Worm (Caenorhabditis elegans) whole organism, L1 larva: ENCODE data around the gene F54E2.5.

Experiments
- C34B4.2 ChIP-seq: sonication (generic microtip); optimal IDR thresholded peaks from 2 replicates; lab custom pipeline; 2017; ENCODE audit warnings: mild to moderate bottlenecking, missing genetic modification characterization, missing compliant biosample characterization
- egl-27 ChIP-seq, 2 experiments: fragments of 150-350 bp in 1 of 2; sonication (generic microtip); optimal IDR thresholded peaks; 3 replicates each; lab custom pipeline; 2017 to 2018; ENCODE audit warnings: missing biosample characterization in 2 of 2, missing genetic modification characterization in 2 of 2, missing genetic modification reagents in 2 of 2
- fos-1 ChIP-seq: fragments of 150-350 bp; optimal IDR thresholded peaks from 2 replicates; lab custom pipeline; 2014; ENCODE audit warnings: missing biosample characterization, missing genetic modification characterization
- hlh-4 ChIP-seq: sonication (generic microtip); optimal IDR thresholded peaks from 2 replicates; lab custom pipeline; 2016; ENCODE audit warnings: mild to moderate bottlenecking, missing genetic modification characterization, missing compliant biosample characterization
- lsy-2 ChIP-seq, 2 experiments: fragments of 150-350 bp; optimal IDR thresholded peaks; 2 replicates each; lab custom pipeline; 2014; ENCODE audit warnings: missing biosample characterization in 2 of 2, missing genetic modification characterization in 2 of 2
- nhr-237 ChIP-seq: fragments of 150-350 bp; optimal IDR thresholded peaks from 2 replicates; lab custom pipeline; 2014; ENCODE audit warnings: missing biosample characterization, missing genetic modification characterization
- nhr-76 ChIP-seq: sonication (generic microtip); optimal IDR thresholded peaks from 2 replicates; lab custom pipeline; 2017; ENCODE audit warnings: missing biosample characterization, missing genetic modification characterization
- rnt-1 ChIP-seq: sonication (generic microtip); optimal IDR thresholded peaks from 2 replicates; lab custom pipeline; 2016; ENCODE audit warnings: mild to moderate bottlenecking, missing genetic modification characterization, moderate library complexity, missing compliant biosample characterization
- tbx-2 ChIP-seq: sonication (generic microtip); optimal IDR thresholded peaks from 2 replicates; lab custom pipeline; 2016; ENCODE audit warnings: missing genetic modification characterization, missing compliant biosample characterization
- ztf-11 ChIP-seq, 2 experiments: sonication (generic microtip); optimal IDR thresholded peaks; 2 replicates each; lab custom pipeline; 2016 to 2017; ENCODE audit warnings: missing genetic modification characterization in 2 of 2, missing biosample characterization in 1 of 2, missing compliant biosample characterization in 1 of 2

- TF ChIP-seq fos-1 (tag; lab: Kevin White, UChicago) (no peak), rnt-1 (tag; lab: Kevin White, UChicago) (no peak), hlh-4 (tag; lab: Kevin White, UChicago) (no peak), lsy-2 (tag; optimal IDR thresholded peaks at IDR 0.05; lab: Kevin White, UChicago) (no peak), C34B4.2 (no peak), nhr-76 (tag; lab: Kevin White, UChicago) (no peak), tbx-2 (tag; lab: Kevin White, UChicago) (no peak), ztf-11 (tag; optimal IDR thresholded peaks at IDR 0.05; lab: Kevin White, UChicago) (no peak), egl-27 (tag; optimal IDR thresholded peaks at IDR 0.05; lab: Kevin White, UChicago) (no peak), nhr-237 (no peak)
Observed at ce11 chrV:2780786-2781185, 35.1 kb downstream of the F54E2.5 start, which contains the start of gene R05D8.11.
